Fruit fly (Drosophila melanogaster) whole organism, wandering third instar larva: Measurements from ENCODE around the gene nAChRalpha7.

Source experiments
- Abd-B ChIP-seq: fragments of >200 bp; optimal IDR thresholded peaks from 2 replicates; lab custom pipeline; 2017; ENCODE audit warnings: missing biosample characterization, missing genetic modification characterization
- CG32264 ChIP-seq: fragments of 200-800 bp; sonication (Bioruptor generic); optimal IDR thresholded peaks from 2 replicates; lab custom pipeline; 2016; ENCODE audit warnings: missing biosample characterization, missing genetic modification characterization
- CG9705 ChIP-seq: fragments of 200-800 bp; sonication (Bioruptor generic); optimal IDR thresholded peaks from 2 replicates; lab custom pipeline; 2018; ENCODE audit warnings: missing biosample characterization, mild to moderate bottlenecking, missing genetic modification characterization
- CrebA ChIP-seq: fragments of 200-800 bp; sonication (Bioruptor generic); optimal IDR thresholded peaks from 2 replicates; lab custom pipeline; 2016; ENCODE audit warnings: missing biosample characterization, mild to moderate bottlenecking, missing genetic modification characterization, borderline replicate concordance
- Dfd ChIP-seq: fragments of >200 bp; optimal IDR thresholded peaks from 2 replicates; lab custom pipeline; 2017; ENCODE audit warnings: missing biosample characterization, missing genetic modification characterization
- Dif ChIP-seq: fragments of 200-275, 200-300 bp; sonication (Bioruptor generic); optimal IDR thresholded peaks from 2 replicates; lab custom pipeline; 2018; ENCODE audit warnings: missing biosample characterization, missing genetic modification characterization; ENCODE audit not compliant: partially characterized antibody
- GATAd ChIP-seq: sonication (Bioruptor generic); optimal IDR thresholded peaks from 2 replicates; lab custom pipeline; 2016; ENCODE audit warnings: missing biosample characterization, missing genetic modification characterization
- HLH106 ChIP-seq: fragments of 200-800 bp; optimal IDR thresholded peaks from 3 replicates; lab custom pipeline; 2019; ENCODE audit warnings: missing biosample characterization, mild to moderate bottlenecking, missing genetic modification characterization, moderate library complexity
- Hnf4 ChIP-seq: fragments of 200-800 bp; sonication (Bioruptor generic); optimal IDR thresholded peaks from 2 replicates; lab custom pipeline; 2016; ENCODE audit warnings: missing biosample characterization, mild to moderate bottlenecking, missing genetic modification characterization
- Hr78 ChIP-seq: fragments of >200 bp; optimal IDR thresholded peaks from 2 replicates; lab custom pipeline; 2017; ENCODE audit warnings: missing biosample characterization, missing genetic modification characterization
- Hr83 ChIP-seq: fragments of 200-300 bp; sonication (Bioruptor generic); optimal IDR thresholded peaks from 2 replicates; lab custom pipeline; 2016; ENCODE audit warnings: missing biosample characterization, mild to moderate bottlenecking, missing genetic modification characterization, moderate library complexity; ENCODE audit not compliant: poor library complexity, severe bottlenecking
- Jra ChIP-seq: sonication (Bioruptor generic); optimal IDR thresholded peaks from 2 replicates; lab custom pipeline; 2016; ENCODE audit warnings: missing biosample characterization, missing genetic modification characterization
- Mio ChIP-seq: sonication (Bioruptor generic); optimal IDR thresholded peaks from 2 replicates; lab custom pipeline; 2016; ENCODE audit warnings: missing biosample characterization, missing genetic modification characterization
- Myc ChIP-seq: fragments of >200 bp; optimal IDR thresholded peaks from 2 replicates; lab custom pipeline; 2017
- N ChIP-seq: fragments of >200 bp; optimal IDR thresholded peaks from 2 replicates; lab custom pipeline; 2018; ENCODE audit warnings: missing biosample characterization, missing external identifiers, missing genetic modification characterization
- OdsH ChIP-seq: fragments of 200-800 bp; sonication (Bioruptor generic); optimal IDR thresholded peaks from 2 replicates; lab custom pipeline; 2016; ENCODE audit warnings: missing biosample characterization, mild to moderate bottlenecking, missing genetic modification characterization
- Rel ChIP-seq, 2 experiments: fragments of 200-800 bp; sonication (Bioruptor generic) in 1 of 2; optimal IDR thresholded peaks; 2 replicates in 1 of 2; 3 replicates in 1 of 2; lab custom pipeline; 2016 to 2019; ENCODE audit warnings: mild to moderate bottlenecking in 2 of 2, missing biosample characterization in 2 of 2, missing genetic modification characterization in 2 of 2, moderate library complexity in 1 of 2
- Sp1 ChIP-seq: fragments of 200-800 bp; sonication (Bioruptor generic); optimal IDR thresholded peaks from 3 replicates; lab custom pipeline; 2019; ENCODE audit warnings: missing biosample characterization, mild to moderate bottlenecking, missing genetic modification characterization, moderate library complexity
- br ChIP-seq: fragments of 200-800 bp; sonication (Bioruptor generic); optimal IDR thresholded peaks from 2 replicates; lab custom pipeline; 2016; ENCODE audit warnings: missing biosample characterization, missing genetic modification characterization
- ey ChIP-seq: fragments of 200-800 bp; sonication (Bioruptor generic); optimal IDR thresholded peaks from 2 replicates; lab custom pipeline; 2016; ENCODE audit warnings: missing biosample characterization, missing genetic modification characterization
- foxo ChIP-seq, 2 experiments: fragments of 200-800 bp; sonication (Bioruptor generic); optimal IDR thresholded peaks; 2 replicates in 1 of 2; 3 replicates in 1 of 2; lab custom pipeline; 2016 to 2017; ENCODE audit warnings: missing biosample characterization in 2 of 2, missing genetic modification characterization in 2 of 2
- fru ChIP-seq: fragments of 200-800 bp; sonication (Bioruptor generic); optimal IDR thresholded peaks from 3 replicates; lab custom pipeline; 2016; ENCODE audit warnings: missing biosample characterization, mild to moderate bottlenecking, missing genetic modification characterization
- h ChIP-seq: fragments of 200-800 bp; sonication (Bioruptor generic); optimal IDR thresholded peaks from 3 replicates; lab custom pipeline; 2016; ENCODE audit warnings: missing biosample characterization, mild to moderate bottlenecking, missing genetic modification characterization
- psq ChIP-seq: fragments of 200-800 bp; sonication (Bioruptor generic); optimal IDR thresholded peaks from 3 replicates; lab custom pipeline; 2017; ENCODE audit warnings: missing biosample characterization, mild to moderate bottlenecking, missing genetic modification characterization, moderate library complexity
- rgr ChIP-seq: fragments of 200-800 bp; sonication (Bioruptor generic); optimal IDR thresholded peaks from 3 replicates; lab custom pipeline; 2016; ENCODE audit warnings: missing biosample characterization, mild to moderate bottlenecking, missing genetic modification characterization
- sage ChIP-seq: fragments of 200-800 bp; sonication (Bioruptor generic); optimal IDR thresholded peaks from 2 replicates; lab custom pipeline; 2016; ENCODE audit warnings: missing biosample characterization, mild to moderate bottlenecking, missing genetic modification characterization
- sv ChIP-seq: fragments of 200-800 bp; sonication (Bioruptor generic); optimal IDR thresholded peaks from 3 replicates; lab custom pipeline; 2016; ENCODE audit warnings: missing biosample characterization, missing genetic modification characterization
- tai ChIP-seq: sonication (Bioruptor generic); optimal IDR thresholded peaks from 2 replicates; lab custom pipeline; 2016; ENCODE audit warnings: missing biosample characterization, missing genetic modification characterization
- usp ChIP-seq: fragments of >200 bp; optimal IDR thresholded peaks from 2 replicates; lab custom pipeline; 2017; ENCODE audit warnings: missing biosample characterization, missing genetic modification characterization

The nAChRalpha7 gene

DNA sequence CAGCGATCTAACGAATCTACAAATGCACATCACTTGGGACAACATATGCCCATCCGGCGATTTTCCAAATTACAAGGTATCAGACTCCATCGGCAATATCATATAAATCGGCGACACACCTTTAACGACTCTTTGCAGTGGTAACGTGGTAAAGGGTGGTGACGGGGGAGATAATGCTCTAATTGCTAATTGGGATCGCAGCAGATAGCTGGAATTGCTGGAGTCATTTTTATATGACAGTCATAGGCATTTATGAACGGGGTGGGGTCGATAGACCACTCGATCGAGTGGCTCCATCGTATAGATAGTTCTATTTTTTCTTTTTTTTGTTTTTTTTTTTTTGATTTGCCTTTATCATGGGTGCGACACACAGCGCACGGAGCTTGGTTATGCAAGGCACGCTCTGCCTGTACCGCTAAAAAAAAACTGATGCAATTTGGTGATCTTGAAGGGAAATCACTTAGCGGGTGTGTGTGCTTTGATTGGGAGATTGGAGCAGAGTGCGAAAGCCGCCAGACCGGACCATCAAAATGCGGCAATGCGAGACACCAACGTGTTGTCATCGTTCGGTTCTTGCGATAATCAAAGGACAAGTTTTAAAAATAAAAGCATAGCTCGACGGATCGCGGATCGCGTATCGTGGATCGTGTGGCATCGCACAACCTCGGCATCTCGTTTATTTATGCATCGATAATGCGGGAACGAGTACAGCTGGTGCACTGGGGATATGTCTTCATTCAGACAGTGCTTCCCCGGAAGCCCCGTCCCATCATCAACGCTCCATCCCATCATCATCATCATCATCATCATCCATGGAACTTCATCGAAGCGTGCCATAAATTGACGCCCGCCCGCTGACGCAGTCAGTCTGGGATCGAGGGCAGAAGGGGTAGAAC lies 33.7 kb downstream of the nAChRalpha7 start:
- no peak for TF ChIP-seq sv (GFP tag; lab: Kevin White, UChicago)
- no peak for TF ChIP-seq Rel (GFP tag; optimal IDR thresholded peaks at IDR 0.05; lab: Kevin White, UChicago)
- peak; percentile 44 for TF ChIP-seq Rel (tag; optimal IDR thresholded peaks at IDR 0.05; lab: Kevin White, UChicago)

DNA sequence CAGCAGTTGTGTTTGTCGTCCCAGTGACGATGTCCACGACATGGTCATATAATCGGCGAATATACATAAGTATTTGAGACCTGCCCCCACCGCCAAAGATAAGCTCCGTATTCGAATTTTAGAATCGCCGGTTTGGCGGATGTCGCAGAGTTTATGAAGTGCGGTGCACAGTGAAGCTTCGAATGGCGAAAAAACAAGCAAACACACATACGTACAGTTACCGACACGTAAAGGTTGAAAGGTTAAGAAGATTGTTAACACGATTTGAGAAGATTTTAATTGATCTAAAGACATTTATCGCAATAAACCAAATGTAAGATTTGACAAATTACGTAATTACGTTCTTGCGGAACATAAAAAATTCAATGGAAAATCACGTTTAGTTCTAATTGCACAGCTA lies 38.6 kb downstream of the nAChRalpha7 start:
- TF ChIP-seq h (peak; percentile 22), Sp1 (GFP tag; lab: Kevin White, UChicago) (no peak), GATAd (GFP tag; lab: Kevin White, UChicago) (no peak), usp (GFP tag; lab: Kevin White, UChicago) (no peak), ey (GFP tag; lab: Kevin White, UChicago) (peak; percentile 7), OdsH (GFP tag; lab: Kevin White, UChicago) (peak; percentile 19)

DNA sequence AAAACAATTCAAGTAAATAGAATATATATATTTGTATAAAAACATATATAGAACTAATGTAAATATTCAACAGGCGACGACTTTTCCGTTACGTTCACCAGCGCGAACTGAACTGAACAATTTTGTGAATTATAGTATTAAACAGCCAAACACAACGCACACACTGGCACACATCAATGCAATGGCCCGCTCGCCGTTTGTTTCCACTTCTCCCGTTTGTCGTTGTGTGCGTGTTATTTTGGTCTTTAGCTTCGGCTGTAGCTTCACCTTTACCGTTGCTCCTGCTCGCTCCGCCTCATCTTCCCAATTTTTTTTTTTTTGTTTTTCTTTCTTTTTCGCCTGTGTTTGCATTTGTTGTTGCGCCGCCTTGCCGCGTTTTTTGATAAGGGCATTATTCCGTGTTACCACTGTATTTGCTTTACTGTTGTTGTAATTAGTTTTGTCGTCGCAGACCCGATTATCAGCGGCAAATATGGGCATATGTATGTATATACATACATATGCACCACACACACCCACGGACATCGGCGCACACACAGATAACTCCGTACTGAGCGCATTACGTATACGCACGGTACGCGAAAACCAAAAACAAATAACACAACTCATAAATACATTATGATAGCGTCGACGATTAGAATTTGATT lies 40.3 kb downstream of the nAChRalpha7 start, which contains the start of gene CG8051:
Gene CG8051, minus strand, starts transcription at position 116 of the 647 bp plus-strand sequence.
- no peak for TF ChIP-seq Rel (GFP tag; optimal IDR thresholded peaks at IDR 0.05; lab: Kevin White, UChicago)
- TF ChIP-seq Rel (tag; optimal IDR thresholded peaks at IDR 0.05; lab: Kevin White, UChicago): peak; percentile 8
- TF ChIP-seq Sp1 (GFP tag; lab: Kevin White, UChicago): peak; percentile 25
- TF ChIP-seq rgr (GFP tag; lab: Kevin White, UChicago): peak; percentile 44
- TF ChIP-seq br (GFP tag; lab: Kevin White, UChicago): peak; percentile 7
- no peak for TF ChIP-seq HLH106 (tag; lab: Kevin White, UChicago)
- no peak for TF ChIP-seq CrebA (GFP tag; lab: Kevin White, UChicago)
- peak; percentile 37 for TF ChIP-seq Hr83 (GFP tag; lab: Kevin White, UChicago)
- peak; percentile 1 for TF ChIP-seq OdsH (GFP tag; lab: Kevin White, UChicago)
- TF ChIP-seq h: peak; percentile 60
- TF ChIP-seq psq (GFP tag; lab: Kevin White, UChicago): peak; percentile 41
- TF ChIP-seq N: peak; percentile 39
- TF ChIP-seq foxo (GFP tag; optimal IDR thresholded peaks at IDR 0.05; lab: Kevin White, UChicago): peak in 1 of 2 experiments; percentile 41
- TF ChIP-seq sage (GFP tag; lab: Kevin White, UChicago): no peak
- peak; percentile 45 for TF ChIP-seq Hnf4 (GFP tag; lab: Kevin White, UChicago)
- no peak for TF ChIP-seq CG9705 (GFP tag; lab: Kevin White, UChicago)
- no peak for TF ChIP-seq sv (GFP tag; lab: Kevin White, UChicago)
- TF ChIP-seq fru (GFP tag; lab: Kevin White, UChicago): peak; percentile 40
- TF ChIP-seq Dif (GFP tag; lab: Kevin White, UChicago): no peak

DNA sequence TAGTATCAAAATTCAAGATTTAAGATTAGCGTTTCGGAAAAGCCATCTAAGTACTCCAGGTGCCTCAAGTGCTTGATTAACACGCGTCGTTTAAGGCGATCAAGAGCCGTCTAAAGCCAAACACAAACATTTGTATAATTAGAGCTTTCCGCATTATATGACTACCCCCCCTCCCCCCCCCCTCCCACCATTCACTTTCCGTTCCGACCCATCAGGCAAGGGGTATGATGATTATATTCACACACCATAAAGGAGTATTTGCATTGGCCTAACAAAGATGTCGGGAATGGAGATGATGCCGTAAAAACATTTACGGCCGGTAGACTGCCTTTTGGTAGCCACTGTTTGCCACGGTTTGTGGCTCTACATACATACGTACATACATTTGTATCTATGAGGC lies 41.7 kb downstream of the nAChRalpha7 start:
- TF ChIP-seq br (GFP tag; lab: Kevin White, UChicago) (no peak), rgr (GFP tag; lab: Kevin White, UChicago) (no peak), Hr78 (GFP tag; lab: Kevin White, UChicago) (no peak), tai (no peak), Dfd (GFP tag; lab: Kevin White, UChicago) (no peak), Mio (GFP tag; lab: Kevin White, UChicago) (no peak), sage (GFP tag; lab: Kevin White, UChicago) (no peak), CG9705 (GFP tag; lab: Kevin White, UChicago) (no peak), N (no peak), CG32264 (no peak), Abd-B (GFP tag; lab: Kevin White, UChicago) (no peak), Rel (GFP tag; optimal IDR thresholded peaks at IDR 0.05; lab: Kevin White, UChicago) (no peak), Rel (tag; optimal IDR thresholded peaks at IDR 0.05; lab: Kevin White, UChicago) (no peak), Jra (no peak), Myc (lab: Kevin White, UChicago) (no peak), fru (GFP tag; lab: Kevin White, UChicago) (no peak)
